Worm (Caenorhabditis elegans): ENCODE measurements around the gene Y57G7A.5.

The Y57G7A.5 gene

ce11 chrII:1323190-1323651 is 47.9 kb upstream of the Y57G7A.5 start (continued):
- TF ChIP-seq F13H6.1 (tag; optimal IDR thresholded peaks at IDR 0.05): no peak
- peak; percentile 20 for TF ChIP-seq che-1 (tag; optimal IDR thresholded peaks at IDR 0.05)
- TF ChIP-seq ceh-6 (GFP tag; optimal IDR thresholded peaks at IDR 0.05): no peak
- TF ChIP-seq npax-4 (tag; optimal IDR thresholded peaks at IDR 0.05): no peak
- no peak for TF ChIP-seq sdc-2 (tag; optimal IDR thresholded peaks at IDR 0.05)
- no peak for TF ChIP-seq hlh-15 (tag; optimal IDR thresholded peaks at IDR 0.05)
- no peak for TF ChIP-seq ceh-45 (GFP tag; IDR thresholded peaks at IDR 0.05)
- TF ChIP-seq ztf-16 (tag; optimal IDR thresholded peaks at IDR 0.05): no peak
- TF ChIP-seq elt-4 (tag; optimal IDR thresholded peaks at IDR 0.05): no peak
- peak; percentile 15 for TF ChIP-seq unc-86 (tag; optimal IDR thresholded peaks at IDR 0.05)
- no peak for TF ChIP-seq pha-2 (tag; optimal IDR thresholded peaks at IDR 0.05)
- TF ChIP-seq nfya-1 (tag; optimal IDR thresholded peaks at IDR 0.05): peak; percentile 7
- TF ChIP-seq unc-3 (GFP tag; conservative IDR thresholded peaks at IDR 0.05): no peak
- TF ChIP-seq unc-3 (tag; optimal IDR thresholded peaks at IDR 0.05): no peak
- no peak for TF ChIP-seq fkh-6 (tag; optimal IDR thresholded peaks at IDR 0.05)
- no peak for TF ChIP-seq lim-6 (tag; optimal IDR thresholded peaks at IDR 0.05)
- peak; percentile 99 for TF ChIP-seq ceh-14 (tag; optimal IDR thresholded peaks at IDR 0.05)

- no peak for TF ChIP-seq pag-3 (tag; optimal IDR thresholded peaks at IDR 0.05; ENCODE audit: borderline replicate concordance)
- TF ChIP-seq ets-4 (tag; optimal IDR thresholded peaks at IDR 0.05): no peak
- no peak for TF ChIP-seq pax-1 (tag; optimal IDR thresholded peaks at IDR 0.05)
- no peak for TF ChIP-seq ceh-30 (tag; optimal IDR thresholded peaks at IDR 0.05)
- TF ChIP-seq hlh-30 (tag; optimal IDR thresholded peaks at IDR 0.05; ENCODE audit: insufficient read depth): no peak
Observed at ce11 chrII:1322283-1323173, 47.2 kb upstream of the Y57G7A.5 start.

ce11 chrII:1320987-1321807 is 45.9 kb upstream of the Y57G7A.5 start, which contains the start of gene vig-1:
Gene vig-1 (plus strand): TSS chrII:1321037.
- TF ChIP-seq elt-2 (tag; optimal IDR thresholded peaks at IDR 0.05): peak; percentile 29
- TF ChIP-seq ceh-48 (tag; optimal IDR thresholded peaks at IDR 0.05): peak; percentile 0
- TF ChIP-seq hlh-8 (tag; optimal IDR thresholded peaks at IDR 0.05): no peak
- TF ChIP-seq ceh-22 (tag; optimal IDR thresholded peaks at IDR 0.05): no peak

ce11 chrII:1320412-1320811 is 45.1 kb upstream of the Y57G7A.5 start:
- peak; percentile 74 for TF ChIP-seq gmeb-2 (tag; optimal IDR thresholded peaks at IDR 0.05)
- TF ChIP-seq T23F11.4 (GFP tag; optimal IDR thresholded peaks at IDR 0.05): peak; percentile 24
- TF ChIP-seq elt-2 (tag; optimal IDR thresholded peaks at IDR 0.05): peak; percentile 60
- TF ChIP-seq hlh-13 (GFP tag; optimal IDR thresholded peaks at IDR 0.05): no peak
- TF ChIP-seq ceh-31 (tag; optimal IDR thresholded peaks at IDR 0.05): peak; percentile 89
- TF ChIP-seq sox-2 (GFP tag; IDR thresholded peaks at IDR 0.05): peak; percentile 7; the same call in 1 of the 2 replicates
- peak; percentile 27 for TF ChIP-seq ztf-16 (tag; optimal IDR thresholded peaks at IDR 0.05)
- 0 out of 2 replicates have a peak, but pooled peaks have one; percentile 35 for TF ChIP-seq ceh-45 (GFP tag; IDR thresholded peaks at IDR 0.05)
- TF ChIP-seq K09A11.1 (tag; optimal IDR thresholded peaks at IDR 0.05; ENCODE audit: insufficient read depth): peak; percentile 24
- TF ChIP-seq nhr-11 (tag; optimal IDR thresholded peaks at IDR 0.05): no peak
- TF ChIP-seq ref-2 (tag; optimal IDR thresholded peaks at IDR 0.05): peak; percentile 80
- peak; percentile 66 for TF ChIP-seq ceh-2 (tag; optimal IDR thresholded peaks at IDR 0.05)
- TF ChIP-seq pros-1 (tag; optimal IDR thresholded peaks at IDR 0.05): peak; percentile 13
- TF ChIP-seq ceh-24 (tag; optimal IDR thresholded peaks at IDR 0.05): no peak
- TF ChIP-seq ahr-1 (tag; optimal IDR thresholded peaks at IDR 0.05): no peak
- peak; percentile 95 for TF ChIP-seq pat-9 (tag; optimal IDR thresholded peaks at IDR 0.05)
- TF ChIP-seq eyg-1 (tag; optimal IDR thresholded peaks at IDR 0.05): no peak
- TF ChIP-seq ceh-48 (tag; optimal IDR thresholded peaks at IDR 0.05): peak; percentile 58
- peak; percentile 58 for TF ChIP-seq C38D4.7 (GFP tag; optimal IDR thresholded peaks at IDR 0.05)
- no peak for TF ChIP-seq ceh-22 (tag; optimal IDR thresholded peaks at IDR 0.05)
- no peak for TF ChIP-seq hlh-8 (tag; optimal IDR thresholded peaks at IDR 0.05)
- TF ChIP-seq F13H6.1 (tag; optimal IDR thresholded peaks at IDR 0.05): peak; percentile 78
- peak; percentile 13 for TF ChIP-seq hlh-15 (tag; optimal IDR thresholded peaks at IDR 0.05)
- TF ChIP-seq elt-4 (tag; optimal IDR thresholded peaks at IDR 0.05): no peak
- no peak for TF ChIP-seq fkh-6 (tag; optimal IDR thresholded peaks at IDR 0.05)
- TF ChIP-seq madf-2 (tag; optimal IDR thresholded peaks at IDR 0.05): peak; percentile 68
- TF ChIP-seq unc-55 (GFP tag; optimal IDR thresholded peaks at IDR 0.05): peak; percentile 82

Data from whole organism, late embryonic.